Fruit fly (Drosophila melanogaster) whole organism, embryonic: Measurements from ENCODE around the gene Syx18.

Experiments
- Awh ChIP-seq: fragments of 200-800 bp; sonication (Bioruptor generic); IDR thresholded peaks from 2 replicates; pipeline ENCODE4, ENCODE4 v1.3.6; 2022; ENCODE audit warnings: missing biosample characterization, missing genetic modification characterization
- Bgb ChIP-seq: fragments of 200-800 bp; sonication (Bioruptor generic); IDR thresholded peaks from 2 replicates; pipeline ENCODE4 v1.3.6; 2022; ENCODE audit warnings: missing biosample characterization, missing genetic modification characterization; ENCODE audit not compliant: partially characterized antibody
- CG10565 ChIP-seq: fragments of 200-800 bp; sonication (Bioruptor generic); optimal IDR thresholded peaks from 3 replicates; lab custom pipeline; 2016; ENCODE audit warnings: missing biosample characterization, mild to moderate bottlenecking, missing genetic modification characterization
- CG11247 ChIP-seq: fragments of 200-800 bp; sonication (Bioruptor generic); IDR thresholded peaks from 2 replicates; pipeline ENCODE4 v1.3.6; 2022; ENCODE audit warnings: missing biosample characterization, missing genetic modification characterization
- CG11560 ChIP-seq: fragments of 200-800 bp; sonication (Bioruptor generic); IDR thresholded peaks from 3 replicates; pipeline ENCODE4 v1.3.6; 2022; ENCODE audit warnings: missing biosample characterization, missing genetic modification characterization
- CG1603 ChIP-seq: fragments of 200-800 bp; sonication (Bioruptor generic); optimal IDR thresholded peaks from 2 replicates; lab custom pipeline; 2019; ENCODE audit warnings: missing biosample characterization, mild to moderate bottlenecking, missing genetic modification characterization, moderate library complexity
- CG17186 ChIP-seq: fragments of 200-800 bp; sonication (Bioruptor generic); optimal IDR thresholded peaks from 3 replicates; lab custom pipeline; 2017; ENCODE audit warnings: missing biosample characterization, missing genetic modification reagents, missing genetic modification characterization
- CG18011 ChIP-seq: fragments of 200-800 bp; sonication (Bioruptor generic); optimal IDR thresholded peaks from 2 replicates; lab custom pipeline; 2017; ENCODE audit warnings: missing biosample characterization, missing genetic modification characterization, mild to moderate bottlenecking, moderate library complexity, missing genotype
- CG2116 ChIP-seq: fragments of 200-800 bp; sonication (Bioruptor generic); optimal IDR thresholded peaks from 3 replicates; lab custom pipeline; 2018; ENCODE audit warnings: missing biosample characterization, mild to moderate bottlenecking, missing genetic modification characterization
- CG3065 ChIP-seq: fragments of 200-800 bp; sonication (Bioruptor generic); optimal IDR thresholded peaks from 2 replicates; lab custom pipeline; 2016; ENCODE audit warnings: missing biosample characterization, missing genetic modification characterization
- CG32772 ChIP-seq: fragments of 200-800 bp; sonication (Bioruptor generic); IDR thresholded peaks from 2 replicates; pipeline ENCODE4 v1.3.6; 2022; ENCODE audit warnings: missing biosample characterization, missing genetic modification characterization
- CG4282 ChIP-seq: fragments of 200-800 bp; sonication (Bioruptor generic); optimal IDR thresholded peaks from 2 replicates; lab custom pipeline; 2016; ENCODE audit warnings: missing biosample characterization, missing genetic modification characterization
- CG4360 ChIP-seq: fragments of 200-800 bp; sonication (Bioruptor generic); IDR thresholded peaks from 2 replicates; pipeline ENCODE4 v1.3.6; 2022; ENCODE audit warnings: missing biosample characterization, missing genetic modification characterization
- CG6689 ChIP-seq: fragments of 200-800 bp; sonication (Bioruptor generic); IDR thresholded peaks from 2 replicates; pipeline ENCODE4 v1.3.6; 2022; ENCODE audit warnings: missing biosample characterization, missing genetic modification characterization
- CG7271 ChIP-seq: fragments of 200-800 bp; sonication (Bioruptor generic); optimal IDR thresholded peaks from 2 replicates; lab custom pipeline; 2018; ENCODE audit warnings: missing biosample characterization, mild to moderate bottlenecking, missing genetic modification characterization, moderate library complexity
- CG7357 ChIP-seq: fragments of 200-800 bp; sonication (Bioruptor generic); IDR thresholded peaks from 3 replicates; pipeline ENCODE4 v1.3.6; 2022; ENCODE audit warnings: missing biosample characterization, missing genetic modification characterization
- CG7786 ChIP-seq: fragments of 200-800 bp; sonication (Bioruptor generic); optimal IDR thresholded peaks from 2 replicates; lab custom pipeline; 2016; ENCODE audit warnings: missing biosample characterization, missing genetic modification characterization
- CG8359 ChIP-seq: fragments of 200-800 bp; sonication (Bioruptor generic); optimal IDR thresholded peaks from 2 replicates; lab custom pipeline; 2017; ENCODE audit warnings: missing biosample characterization, mild to moderate bottlenecking, missing genetic modification characterization, borderline replicate concordance
- CG9609 ChIP-seq: fragments of 200-800 bp; sonication (Bioruptor generic); optimal IDR thresholded peaks from 3 replicates; lab custom pipeline; 2016; ENCODE audit warnings: missing biosample characterization, missing genetic modification characterization
- D19B ChIP-seq: fragments of 200-800 bp; sonication (Bioruptor generic); optimal IDR thresholded peaks from 2 replicates; lab custom pipeline; 2017; ENCODE audit warnings: missing biosample characterization, mild to moderate bottlenecking, missing genetic modification characterization
- Dad ChIP-seq: fragments of 200-800 bp; sonication (Bioruptor generic); optimal IDR thresholded peaks from 3 replicates; lab custom pipeline; 2016; ENCODE audit warnings: missing biosample characterization, missing genetic modification characterization
- Dbx ChIP-seq: fragments of 200-800 bp; sonication (Bioruptor generic); IDR thresholded peaks from 3 replicates; pipeline ENCODE4 v1.3.6; 2022; ENCODE audit warnings: missing biosample characterization, missing genetic modification characterization
- Dip3 ChIP-seq: fragments of 200-800 bp; sonication (Bioruptor generic); optimal IDR thresholded peaks from 3 replicates; lab custom pipeline; 2016; ENCODE audit warnings: missing biosample characterization, missing genetic modification characterization
- Dll ChIP-seq: fragments of 200-800 bp; sonication (Bioruptor generic); IDR thresholded peaks from 4 replicates; pipeline ENCODE4 v1.3.6; 2022; ENCODE audit warnings: missing biosample characterization, missing genetic modification characterization; ENCODE audit not compliant: partially characterized antibody
- Fer2 ChIP-seq: fragments of 200-800 bp; sonication (Bioruptor generic); optimal IDR thresholded peaks from 2 replicates; lab custom pipeline; 2018; ENCODE audit warnings: missing biosample characterization, mild to moderate bottlenecking, missing genetic modification characterization, moderate library complexity
- MESR4 ChIP-seq: fragments of 200-800 bp; sonication (Bioruptor generic); optimal IDR thresholded peaks from 2 replicates; lab custom pipeline; 2018; ENCODE audit warnings: missing biosample characterization, mild to moderate bottlenecking, missing genetic modification characterization, moderate library complexity
- Mes4 ChIP-seq: fragments of 200-800 bp; sonication (Bioruptor generic); optimal IDR thresholded peaks from 2 replicates; lab custom pipeline; 2016; ENCODE audit warnings: missing biosample characterization, missing genetic modification characterization
- NK7.1 ChIP-seq: fragments of 200-800 bp; sonication (Bioruptor generic); optimal IDR thresholded peaks from 3 replicates; lab custom pipeline; 2016; ENCODE audit warnings: missing biosample characterization, missing genetic modification characterization
- Stat92E ChIP-seq, 3 experiments: fragments of >200 bp in 2 of 3; fragments of 200-800 bp in 1 of 3; sonication (Bioruptor generic) in 1 of 3; optimal IDR thresholded peaks; 2 replicates each; lab custom pipeline; 2017 to 2019; ENCODE audit warnings: missing biosample characterization in 3 of 3, missing genetic modification characterization in 3 of 3, mild to moderate bottlenecking in 1 of 3, moderate library complexity in 1 of 3
- Taf1 ChIP-seq: fragments of 200-800 bp; sonication (Bioruptor generic); IDR thresholded peaks from 2 replicates; pipeline ENCODE4 v1.3.6; 2022; ENCODE audit warnings: missing biosample characterization, missing genetic modification characterization
- dimm ChIP-seq: fragments of 200-800 bp; sonication (Bioruptor generic); IDR thresholded peaks from 2 replicates; pipeline ENCODE4 v1.3.6; 2022; ENCODE audit warnings: missing biosample characterization, missing genetic modification characterization
- exex ChIP-seq: fragments of 200-800 bp; sonication (Bioruptor generic); optimal IDR thresholded peaks from 4 replicates; lab custom pipeline; 2018; ENCODE audit warnings: missing biosample characterization, mild to moderate bottlenecking, missing genetic modification characterization, moderate library complexity
- fd64A ChIP-seq: fragments of 200-800 bp; sonication (Bioruptor generic); optimal IDR thresholded peaks from 3 replicates; lab custom pipeline; 2018; ENCODE audit warnings: missing biosample characterization, mild to moderate bottlenecking, missing genetic modification characterization
- grau ChIP-seq: fragments of 200-800 bp; optimal IDR thresholded peaks from 3 replicates; lab custom pipeline; 2019; ENCODE audit warnings: missing biosample characterization, mild to moderate bottlenecking, missing genetic modification characterization, moderate library complexity
- her ChIP-seq: fragments of 200-800 bp; sonication (Bioruptor generic); optimal IDR thresholded peaks from 2 replicates; lab custom pipeline; 2016; ENCODE audit warnings: missing biosample characterization, missing genetic modification characterization
- kah ChIP-seq: fragments of 200-800 bp; sonication (Bioruptor generic); optimal IDR thresholded peaks from 2 replicates; lab custom pipeline; 2018; ENCODE audit warnings: missing biosample characterization, mild to moderate bottlenecking, missing genetic modification characterization
- lab ChIP-seq: fragments of 200-800 bp; sonication (Bioruptor generic); optimal IDR thresholded peaks from 3 replicates; lab custom pipeline; 2017; ENCODE audit warnings: missing biosample characterization, missing genetic modification characterization, mild to moderate bottlenecking, moderate library complexity, missing genetic modification reagents
- maf-S ChIP-seq: fragments of 200-800 bp; sonication (Bioruptor generic); optimal IDR thresholded peaks from 2 replicates; lab custom pipeline; 2016; ENCODE audit warnings: missing biosample characterization, missing genetic modification characterization
- mirr ChIP-seq: fragments of 200-800 bp; sonication (Bioruptor generic); optimal IDR thresholded peaks from 3 replicates; lab custom pipeline; 2018; ENCODE audit warnings: missing biosample characterization, mild to moderate bottlenecking, missing genetic modification characterization
- onecut ChIP-seq: fragments of 200-800 bp; sonication (Bioruptor generic); IDR thresholded peaks from 2 replicates; pipeline ENCODE4 v1.3.6; 2022; ENCODE audit warnings: missing biosample characterization, missing genetic modification characterization
- pfk ChIP-seq: fragments of 200-800 bp; sonication (Bioruptor generic); optimal IDR thresholded peaks from 2 replicates; lab custom pipeline; 2018; ENCODE audit warnings: missing biosample characterization, mild to moderate bottlenecking, missing genetic modification characterization, moderate library complexity
- ranshi ChIP-seq: fragments of 200-800 bp; sonication (Bioruptor generic); IDR thresholded peaks from 2 replicates; pipeline ENCODE4 v1.3.6; 2022; ENCODE audit warnings: missing biosample characterization, missing genetic modification characterization
- sd ChIP-seq: fragments of 200-800 bp; sonication (Bioruptor generic); optimal IDR thresholded peaks from 3 replicates; lab custom pipeline; 2018; ENCODE audit warnings: missing biosample characterization, mild to moderate bottlenecking, missing genetic modification characterization, moderate library complexity
- sim ChIP-seq: fragments of 200-800 bp; sonication (Bioruptor generic); IDR thresholded peaks from 2 replicates; pipeline ENCODE4 v1.3.6; 2022; ENCODE audit warnings: missing biosample characterization, missing genetic modification characterization
- sna ChIP-seq: fragments of 200-800 bp; sonication (Bioruptor generic); IDR thresholded peaks from 2 replicates; pipeline ENCODE4 v1.3.6; 2022; ENCODE audit warnings: missing biosample characterization, missing genetic modification characterization; ENCODE audit not compliant: partially characterized antibody
- sr ChIP-seq: fragments of 200-800 bp; sonication (Bioruptor generic); IDR thresholded peaks from 3 replicates; pipeline ENCODE4 v1.3.6; 2022; ENCODE audit warnings: missing biosample characterization, missing genetic modification characterization
- tio ChIP-seq: fragments of 200-800 bp; sonication (Bioruptor generic); optimal IDR thresholded peaks from 2 replicates; lab custom pipeline; 2017; ENCODE audit warnings: missing biosample characterization, missing genetic modification characterization, inconsistent platforms
- tll ChIP-seq, 2 experiments: fragments of 200-800 bp in 1 of 2; fragments of >200 bp in 1 of 2; sonication (Bioruptor generic) in 1 of 2; optimal IDR thresholded peaks; 2 replicates each; lab custom pipeline; 2017 to 2019; ENCODE audit warnings: missing biosample characterization in 2 of 2, missing genetic modification characterization in 2 of 2, mild to moderate bottlenecking in 1 of 2, moderate library complexity in 1 of 2
- z ChIP-seq: fragments of 200-800 bp; sonication (Bioruptor generic); IDR thresholded peaks from 3 replicates; pipeline ENCODE4 v1.3.6; 2022; ENCODE audit warnings: missing biosample characterization, missing genetic modification characterization
- zen ChIP-seq: fragments of 200-800 bp; sonication (Bioruptor generic); optimal IDR thresholded peaks from 3 replicates; lab custom pipeline; 2018; ENCODE audit warnings: missing biosample characterization, mild to moderate bottlenecking, missing genetic modification characterization, moderate library complexity
- zfh2 ChIP-seq: fragments of 200-800 bp; sonication (Bioruptor generic); optimal IDR thresholded peaks from 2 replicates; lab custom pipeline; 2016; ENCODE audit warnings: missing biosample characterization, missing genetic modification characterization

Syx18 gene

DNA sequence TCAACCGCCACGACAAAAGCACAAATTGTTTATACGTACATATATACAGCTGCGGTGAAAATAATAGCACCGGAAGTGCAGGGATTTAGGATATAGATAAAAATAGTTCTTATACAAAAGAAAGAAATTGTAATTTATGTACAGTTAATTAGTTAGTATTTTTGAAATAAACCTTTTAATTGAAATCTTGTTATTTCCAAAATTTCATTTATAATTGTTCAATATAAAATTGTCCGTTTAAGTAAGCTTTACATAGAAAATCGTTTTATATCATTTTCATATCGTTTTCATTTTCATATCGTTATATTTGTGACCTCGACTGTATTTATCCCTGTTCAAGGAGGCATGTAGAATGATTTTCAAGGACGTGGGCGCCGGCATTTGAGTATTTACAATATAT, 51.2 kb downstream of the Syx18 start (continued):
- TF ChIP-seq sim (GFP tag; lab: Robert Waterston, UW): no peak
- no peak for TF ChIP-seq Mes4 (GFP tag; lab: Kevin White, UChicago)
- TF ChIP-seq MESR4 (GFP tag; lab: Kevin White, UChicago): no peak
- no peak for TF ChIP-seq NK7.1 (GFP tag; lab: Kevin White, UChicago)
- TF ChIP-seq sna: no peak
- TF ChIP-seq fd64A (GFP tag; lab: Kevin White, UChicago): no peak
- no peak for TF ChIP-seq CG17186 (GFP tag; lab: Kevin White, UChicago)
- TF ChIP-seq z (GFP tag; lab: Robert Waterston, UW): no peak
- TF ChIP-seq sd (tag; lab: Kevin White, UChicago): peak; percentile 48
- TF ChIP-seq Dip3 (GFP tag; lab: Kevin White, UChicago): no peak
- TF ChIP-seq Bgb (GFP tag; lab: Robert Waterston, UW): no peak
- TF ChIP-seq CG4360: no peak
- TF ChIP-seq sr (GFP tag; lab: Robert Waterston, UW): no peak
- no peak for TF ChIP-seq CG18011 (GFP tag; lab: Kevin White, UChicago)
- peak; percentile 41 for TF ChIP-seq D19B (GFP tag; lab: Kevin White, UChicago)
- TF ChIP-seq lab: peak; percentile 83
- no peak for TF ChIP-seq zfh2 (GFP tag; lab: Kevin White, UChicago)
- TF ChIP-seq her (GFP tag; lab: Kevin White, UChicago): no peak
- TF ChIP-seq CG7357 (GFP tag; lab: Robert Waterston, UW): no peak
- no peak for TF ChIP-seq CG7271 (tag; lab: Kevin White, UChicago)
- TF ChIP-seq Stat92E (GFP tag; optimal IDR thresholded peaks at IDR 0.05; lab: Kevin White, UChicago): no peak
- TF ChIP-seq Dll (GFP tag; lab: Robert Waterston, UW): no peak
- TF ChIP-seq CG1603 (tag; lab: Kevin White, UChicago): no peak
- peak; percentile 37 for TF ChIP-seq exex (tag; lab: Kevin White, UChicago)
- no peak for TF ChIP-seq maf-S (GFP tag; lab: Kevin White, UChicago)
- TF ChIP-seq onecut (GFP tag; lab: Robert Waterston, UW): no peak
- no peak for TF ChIP-seq tll (GFP tag; optimal IDR thresholded peaks at IDR 0.05; lab: Kevin White, UChicago)
- TF ChIP-seq Taf1 (GFP tag; lab: Robert Waterston, UW): no peak
- TF ChIP-seq Dbx (GFP tag; lab: Robert Waterston, UW): peak; percentile 59; the same call in 2 of the 3 replicates
- TF ChIP-seq CG4282 (GFP tag; lab: Kevin White, UChicago): no peak
- no peak for TF ChIP-seq ranshi (GFP tag; lab: Robert Waterston, UW)
- no peak; the same call in 1 of the 2 replicates for TF ChIP-seq CG6689 (GFP tag; lab: Robert Waterston, UW)
- no peak for TF ChIP-seq Dad (GFP tag; lab: Kevin White, UChicago)
- no peak for TF ChIP-seq CG32772 (GFP tag; lab: Robert Waterston, UW)
- TF ChIP-seq CG11560 (tag; lab: Robert Waterston, UW): no peak
- no peak for TF ChIP-seq CG7786
- no peak for TF ChIP-seq CG11247 (GFP tag; lab: Robert Waterston, UW)
- TF ChIP-seq zen (tag; lab: Kevin White, UChicago): no peak
- TF ChIP-seq CG9609 (GFP tag; lab: Kevin White, UChicago): no peak
- TF ChIP-seq tio: no peak
- no peak for TF ChIP-seq pfk
- TF ChIP-seq grau (tag; lab: Kevin White, UChicago): peak; percentile 81
- peak; percentile 47 for TF ChIP-seq Fer2 (tag; lab: Kevin White, UChicago)
- no peak for TF ChIP-seq CG2116 (GFP tag; lab: Kevin White, UChicago)
- no peak for TF ChIP-seq CG10565 (GFP tag; lab: Kevin White, UChicago)
- no peak for TF ChIP-seq Awh
- TF ChIP-seq CG8359: no peak
- TF ChIP-seq CG3065 (GFP tag; lab: Kevin White, UChicago): no peak
- no peak for TF ChIP-seq mirr (GFP tag; lab: Kevin White, UChicago)
- TF ChIP-seq kah (GFP tag; lab: Kevin White, UChicago): no peak
- no peak for TF ChIP-seq dimm (GFP tag; lab: Robert Waterston, UW)
